Fruit fly (Drosophila melanogaster) whole organism, embryonic: ENCODE measurements around the gene raw.

ENCODE experiments used
- BEAF-32 ChIP-seq: fragments of 200-800 bp; sonication (Bioruptor generic); optimal IDR thresholded peaks from 3 replicates; lab custom pipeline; 2017; ENCODE audit warnings: missing biosample characterization, missing genetic modification characterization, mild to moderate bottlenecking, moderate library complexity, missing genetic modification reagents
- Bteb2 ChIP-seq: fragments of 200-800 bp; sonication (Bioruptor generic); optimal IDR thresholded peaks from 2 replicates; lab custom pipeline; 2016; ENCODE audit warnings: missing biosample characterization, missing genetic modification characterization
- CG10267 ChIP-seq: fragments of 200-800 bp; sonication (Bioruptor generic); optimal IDR thresholded peaks from 2 replicates; lab custom pipeline; 2018; ENCODE audit warnings: missing biosample characterization, mild to moderate bottlenecking, missing genetic modification characterization, moderate library complexity
- CG10543 ChIP-seq: fragments of 200-800 bp; sonication (Bioruptor generic); optimal IDR thresholded peaks from 3 replicates; lab custom pipeline; 2017; ENCODE audit warnings: missing biosample characterization, mild to moderate bottlenecking, missing genetic modification characterization, moderate library complexity
- CG11696 ChIP-seq: fragments of 200-800 bp; sonication (Bioruptor generic); IDR thresholded peaks from 2 replicates; pipeline ENCODE4 v1.3.6; 2022; ENCODE audit warnings: missing biosample characterization, missing genetic modification characterization
- CG11723 ChIP-seq: fragments of 200-800 bp; sonication (Bioruptor generic); optimal IDR thresholded peaks from 2 replicates; lab custom pipeline; 2017; ENCODE audit warnings: missing biosample characterization, mild to moderate bottlenecking, missing genetic modification characterization
- CG14667 ChIP-seq: fragments of 200-800 bp; sonication (Bioruptor generic); IDR thresholded peaks from 2 replicates; pipeline ENCODE4 v1.3.6; 2022; ENCODE audit warnings: missing biosample characterization, missing genetic modification characterization
- CG1647 ChIP-seq: fragments of 200-800 bp; sonication (Bioruptor generic); optimal IDR thresholded peaks from 3 replicates; lab custom pipeline; 2016; ENCODE audit warnings: missing biosample characterization, missing genetic modification characterization
- CG17385 ChIP-seq: fragments of 200-800 bp; sonication (Bioruptor generic); optimal IDR thresholded peaks from 3 replicates; lab custom pipeline; 2018; ENCODE audit warnings: missing biosample characterization, mild to moderate bottlenecking, missing genetic modification characterization
- CG2678 ChIP-seq: fragments of 200-800 bp; sonication (Bioruptor generic); optimal IDR thresholded peaks from 3 replicates; lab custom pipeline; 2019; ENCODE audit warnings: missing biosample characterization, mild to moderate bottlenecking, missing genetic modification characterization, moderate library complexity
- CG2889 ChIP-seq: fragments of 200-800 bp; sonication (Bioruptor generic); IDR thresholded peaks from 3 replicates; pipeline ENCODE4 v1.3.6; 2022; ENCODE audit warnings: missing biosample characterization, missing genetic modification characterization
- CG3065 ChIP-seq: fragments of 200-800 bp; sonication (Bioruptor generic); optimal IDR thresholded peaks from 2 replicates; lab custom pipeline; 2016; ENCODE audit warnings: missing biosample characterization, missing genetic modification characterization
- CG31224 ChIP-seq: fragments of 200-800 bp; sonication (Bioruptor generic); IDR thresholded peaks from 2 replicates; pipeline ENCODE4 v1.3.6; 2022; ENCODE audit warnings: missing biosample characterization, missing genetic modification characterization
- CG31441 ChIP-seq: fragments of 200-800 bp; sonication (Bioruptor generic); IDR thresholded peaks from 2 replicates; pipeline ENCODE4 v1.3.6; 2022; ENCODE audit warnings: missing biosample characterization, missing genetic modification characterization
- CG4617 ChIP-seq: fragments of 200-800 bp; sonication (Bioruptor generic); optimal IDR thresholded peaks from 3 replicates; lab custom pipeline; 2016; ENCODE audit warnings: missing biosample characterization, missing genetic modification characterization, borderline replicate concordance
- CG6689 ChIP-seq: fragments of 200-800 bp; sonication (Bioruptor generic); IDR thresholded peaks from 2 replicates; pipeline ENCODE4 v1.3.6; 2022; ENCODE audit warnings: missing biosample characterization, missing genetic modification characterization
- CG8290 ChIP-seq, 3 experiments: fragments of 200-800 bp; sonication (Bioruptor generic); optimal IDR thresholded peaks; 2 replicates each; lab custom pipeline; 2016 to 2019; ENCODE audit warnings: missing biosample characterization in 3 of 3, missing genetic modification characterization in 3 of 3, mild to moderate bottlenecking in 2 of 3, moderate library complexity in 1 of 3
- CG8944 ChIP-seq: fragments of 200-800 bp; sonication (Bioruptor generic); optimal IDR thresholded peaks from 3 replicates; lab custom pipeline; 2016; ENCODE audit warnings: missing biosample characterization, missing genetic modification characterization
- CG9817 ChIP-seq: fragments of 200-800 bp; sonication (Bioruptor generic); optimal IDR thresholded peaks from 2 replicates; lab custom pipeline; 2018; ENCODE audit warnings: missing biosample characterization, mild to moderate bottlenecking, missing genetic modification characterization, moderate library complexity
- Dref ChIP-seq: fragments of 200-800 bp; sonication (Bioruptor generic); IDR thresholded peaks from 2 replicates; pipeline ENCODE4 v1.3.6; 2022; ENCODE audit warnings: missing biosample characterization, missing genetic modification characterization
- HLH4C ChIP-seq: fragments of 200-800 bp; sonication (Bioruptor generic); IDR thresholded peaks from 3 replicates; pipeline ENCODE4 v1.3.6; 2022; ENCODE audit warnings: missing biosample characterization, missing genetic modification characterization; ENCODE audit not compliant: partially characterized antibody
- HLH54F ChIP-seq: fragments of 200-800 bp; sonication (Bioruptor generic); optimal IDR thresholded peaks from 3 replicates; lab custom pipeline; 2016; ENCODE audit warnings: missing biosample characterization, missing genetic modification characterization
- Hey ChIP-seq: fragments of 200-800 bp; sonication (Bioruptor generic); optimal IDR thresholded peaks from 3 replicates; lab custom pipeline; 2018; ENCODE audit warnings: missing biosample characterization, mild to moderate bottlenecking, missing genetic modification characterization
- HmgZ ChIP-seq: fragments of 200-800 bp; sonication (Bioruptor generic); optimal IDR thresholded peaks from 2 replicates; lab custom pipeline; 2018; ENCODE audit warnings: missing biosample characterization, mild to moderate bottlenecking, missing genetic modification characterization
- Hmr ChIP-seq: fragments of 200-800 bp; sonication (Bioruptor generic); optimal IDR thresholded peaks from 3 replicates; lab custom pipeline; 2017; ENCODE audit warnings: mild to moderate bottlenecking, missing biosample characterization, missing genetic modification reagents, missing genetic modification characterization
- Hr39 ChIP-seq: fragments of >200 bp; optimal IDR thresholded peaks from 2 replicates; lab custom pipeline; 2017
- Hr78 ChIP-seq, 2 experiments: fragments of 200-800 bp in 1 of 2; fragments of >200 bp in 1 of 2; sonication (Bioruptor generic) in 1 of 2; optimal IDR thresholded peaks; 2 replicates each; lab custom pipeline; 2017 to 2019; ENCODE audit warnings: missing biosample characterization in 2 of 2, missing genetic modification characterization in 2 of 2, mild to moderate bottlenecking in 1 of 2, moderate library complexity in 1 of 2
- Jarid2 ChIP-seq: fragments of 200-800 bp; sonication (Bioruptor generic); optimal IDR thresholded peaks from 3 replicates; lab custom pipeline; 2017; ENCODE audit warnings: mild to moderate bottlenecking, missing biosample characterization, missing genetic modification reagents, missing genetic modification characterization
- Ptx1 ChIP-seq: fragments of 200-800 bp; sonication (Bioruptor generic); IDR thresholded peaks from 2 replicates; pipeline ENCODE4 v1.3.6; 2022; ENCODE audit warnings: missing biosample characterization, missing genetic modification characterization
- Ssrp ChIP-seq: fragments of 200-800 bp; sonication (Bioruptor generic); optimal IDR thresholded peaks from 2 replicates; lab custom pipeline; 2018; ENCODE audit warnings: missing biosample characterization, mild to moderate bottlenecking, missing genetic modification characterization, moderate library complexity
- ac ChIP-seq: fragments of 200-800 bp; sonication (Bioruptor generic); optimal IDR thresholded peaks from 3 replicates; lab custom pipeline; 2017; ENCODE audit warnings: missing biosample characterization, mild to moderate bottlenecking, missing genetic modification characterization
- dmrt99B ChIP-seq: fragments of 200-800 bp; sonication (Bioruptor generic); optimal IDR thresholded peaks from 2 replicates; lab custom pipeline; 2018; ENCODE audit warnings: missing biosample characterization, mild to moderate bottlenecking, missing genetic modification characterization, moderate library complexity
- fu2 ChIP-seq: fragments of 200-800 bp; sonication (Bioruptor generic); optimal IDR thresholded peaks from 2 replicates; lab custom pipeline; 2016; ENCODE audit warnings: missing biosample characterization, missing genetic modification characterization
- gcm2 ChIP-seq: fragments of 200-800 bp; sonication (Bioruptor generic); optimal IDR thresholded peaks from 2 replicates; lab custom pipeline; 2016; ENCODE audit warnings: missing biosample characterization, missing genetic modification characterization
- grn ChIP-seq: fragments of 200-800 bp; sonication (Bioruptor generic); optimal IDR thresholded peaks from 3 replicates; lab custom pipeline; 2017; ENCODE audit warnings: missing biosample characterization, missing genetic modification characterization
- gro ChIP-seq: fragments of 200-800 bp; sonication (Bioruptor generic); optimal IDR thresholded peaks from 2 replicates; lab custom pipeline; 2016; ENCODE audit warnings: missing biosample characterization, missing genetic modification characterization
- gt ChIP-seq: fragments of 200-800 bp; sonication (Bioruptor generic); IDR thresholded peaks from 2 replicates; pipeline ENCODE4 v1.3.6; 2022; ENCODE audit warnings: missing biosample characterization, missing genetic modification characterization
- jigr1 ChIP-seq: fragments of 200-800 bp; sonication (Bioruptor generic); IDR thresholded peaks from 3 replicates; pipeline ENCODE4 v1.3.6; 2022; ENCODE audit warnings: missing biosample characterization, missing genetic modification characterization
- kah ChIP-seq: fragments of 200-800 bp; sonication (Bioruptor generic); optimal IDR thresholded peaks from 2 replicates; lab custom pipeline; 2018; ENCODE audit warnings: missing biosample characterization, mild to moderate bottlenecking, missing genetic modification characterization
- klu ChIP-seq: fragments of 200-800 bp; sonication (Bioruptor generic); IDR thresholded peaks from 2 replicates; pipeline ENCODE4 v1.3.6; 2022; ENCODE audit warnings: missing biosample characterization, missing genetic modification characterization
- lbe ChIP-seq: fragments of 200-800 bp; sonication (Bioruptor generic); optimal IDR thresholded peaks from 2 replicates; lab custom pipeline; 2016; ENCODE audit warnings: missing biosample characterization, mild to moderate bottlenecking, missing genetic modification characterization
- mam ChIP-seq: fragments of 200-800 bp; sonication (Bioruptor generic); optimal IDR thresholded peaks from 3 replicates; lab custom pipeline; 2016; ENCODE audit warnings: missing biosample characterization, missing genetic modification characterization
- mirr ChIP-seq: fragments of 200-800 bp; sonication (Bioruptor generic); optimal IDR thresholded peaks from 3 replicates; lab custom pipeline; 2018; ENCODE audit warnings: missing biosample characterization, mild to moderate bottlenecking, missing genetic modification characterization
- nerfin-2 ChIP-seq: fragments of 200-800 bp; sonication (Bioruptor generic); IDR thresholded peaks from 2 replicates; pipeline ENCODE4 v1.3.6; 2022; ENCODE audit warnings: missing biosample characterization, missing genetic modification characterization; ENCODE audit not compliant: partially characterized antibody
- otp ChIP-seq: fragments of 200-800 bp; sonication (Bioruptor generic); IDR thresholded peaks from 3 replicates; pipeline ENCODE4, ENCODE4 v1.3.6; 2022; ENCODE audit warnings: missing biosample characterization, missing genetic modification characterization
- scrt ChIP-seq: fragments of 200-800 bp; sonication (Bioruptor generic); optimal IDR thresholded peaks from 2 replicates; lab custom pipeline; 2018; ENCODE audit warnings: missing biosample characterization, mild to moderate bottlenecking, missing genetic modification characterization, moderate library complexity
- sd ChIP-seq: fragments of 200-800 bp; sonication (Bioruptor generic); optimal IDR thresholded peaks from 3 replicates; lab custom pipeline; 2018; ENCODE audit warnings: missing biosample characterization, mild to moderate bottlenecking, missing genetic modification characterization, moderate library complexity
- sisA ChIP-seq: fragments of 200-800 bp; sonication (Bioruptor generic); IDR thresholded peaks from 2 replicates; pipeline ENCODE4 v1.3.6; 2022; ENCODE audit warnings: missing biosample characterization, missing genetic modification characterization
- yki ChIP-seq: fragments of >200 bp; optimal IDR thresholded peaks from 3 replicates; lab custom pipeline; 2018

raw gene

dm6 chr2L:8704648-8705622, 35.5 kb downstream of the raw start, which contains the start of gene CatB:
TSS of gene CatB (plus strand) at chr2L:8705572.
- TF ChIP-seq Jarid2 (GFP tag; lab: Kevin White, UChicago) = no peak
- TF ChIP-seq CG10543 = peak; percentile 20
- no peak for TF ChIP-seq gcm2 (GFP tag; lab: Kevin White, UChicago)
- TF ChIP-seq CG9817 (tag; lab: Kevin White, UChicago) = no peak
- TF ChIP-seq CG8944 = no peak
- TF ChIP-seq CG8290 (GFP tag; optimal IDR thresholded peaks at IDR 0.05; lab: Kevin White, UChicago) = no peak
- TF ChIP-seq CG8290 (tag; optimal IDR thresholded peaks at IDR 0.05; lab: Kevin White, UChicago) = peak in 1 of 2 experiments; percentile 26
- peak; percentile 11 for TF ChIP-seq CG2678 (tag; lab: Kevin White, UChicago)
- no peak for TF ChIP-seq kah (GFP tag; lab: Kevin White, UChicago)
- no peak for TF ChIP-seq Dref
- TF ChIP-seq CG31441 (GFP tag; lab: Robert Waterston, UW) = no peak
- no peak for TF ChIP-seq CG14667 (GFP tag; lab: Robert Waterston, UW)
- TF ChIP-seq Hey (tag; lab: Kevin White, UChicago) = peak; percentile 81
- no peak for TF ChIP-seq CG6689 (GFP tag; lab: Robert Waterston, UW)
- TF ChIP-seq nerfin-2 (GFP tag; lab: Robert Waterston, UW) = no peak
- no peak for TF ChIP-seq scrt (GFP tag; lab: Kevin White, UChicago)
- no peak for TF ChIP-seq CG10267 (tag; lab: Kevin White, UChicago)
- no peak for TF ChIP-seq CG31224 (GFP tag; lab: Robert Waterston, UW)
- TF ChIP-seq CG17385 (GFP tag; lab: Kevin White, UChicago) = no peak
- no peak for TF ChIP-seq mam (GFP tag; lab: Kevin White, UChicago)
- no peak for TF ChIP-seq CG2889 (GFP tag; lab: Robert Waterston, UW)
- no peak for TF ChIP-seq Ssrp (tag; lab: Kevin White, UChicago)
- no peak for TF ChIP-seq CG3065 (GFP tag; lab: Kevin White, UChicago)
- TF ChIP-seq fu2 (GFP tag; lab: Kevin White, UChicago) = no peak
- TF ChIP-seq sd (tag; lab: Kevin White, UChicago) = peak; percentile 61
- peak in 1 of 2 experiments; percentile 68 for TF ChIP-seq Hr78 (GFP tag; optimal IDR thresholded peaks at IDR 0.05; lab: Kevin White, UChicago)
- TF ChIP-seq Bteb2 (GFP tag; lab: Kevin White, UChicago) = no peak
- TF ChIP-seq CG1647 (GFP tag; lab: Kevin White, UChicago) = no peak
- TF ChIP-seq sisA (GFP tag; lab: Robert Waterston, UW) = no peak
- TF ChIP-seq Ptx1 (GFP tag; lab: Robert Waterston, UW) = no peak
- TF ChIP-seq yki (lab: Kevin White, UChicago) = no peak
- TF ChIP-seq grn (GFP tag; lab: Kevin White, UChicago) = peak; percentile 84
- no peak for TF ChIP-seq HLH4C
- TF ChIP-seq jigr1 (GFP tag; lab: Robert Waterston, UW) = no peak
- TF ChIP-seq Hr39 = no peak
- no peak for TF ChIP-seq otp
- TF ChIP-seq BEAF-32 = no peak
- no peak for TF ChIP-seq HLH54F
- TF ChIP-seq CG4617 (GFP tag; lab: Kevin White, UChicago) = no peak
- peak; percentile 25 for TF ChIP-seq Hmr (GFP tag; lab: Kevin White, UChicago)
- peak; percentile 30 for TF ChIP-seq lbe (GFP tag; lab: Kevin White, UChicago)
- peak; percentile 20 for TF ChIP-seq HmgZ
- TF ChIP-seq ac (GFP tag; lab: Kevin White, UChicago) = no peak
- peak; percentile 95 for TF ChIP-seq mirr (GFP tag; lab: Kevin White, UChicago)
- TF ChIP-seq dmrt99B (tag; lab: Kevin White, UChicago) = no peak
- no peak for TF ChIP-seq CG11723 (GFP tag; lab: Kevin White, UChicago)
- TF ChIP-seq CG11696 (GFP tag; lab: Robert Waterston, UW) = no peak
- no peak for TF ChIP-seq klu (GFP tag; lab: Robert Waterston, UW)
- no peak for TF ChIP-seq gt (GFP tag; lab: Robert Waterston, UW)
- TF ChIP-seq gro = peak; percentile 38
